Worm (Caenorhabditis elegans) whole organism, late embryonic: ENCODE results near the gene Y47D7A.13.

Experiments used
- F13H6.1 ChIP-seq: sonication (generic microtip); optimal IDR thresholded peaks from 2 replicates; lab custom pipeline; 2016; ENCODE audit warnings: missing genetic modification characterization, missing compliant biosample characterization
- K02D7.2 ChIP-seq: sonication (generic microtip); optimal IDR thresholded peaks from 2 replicates; lab custom pipeline; 2017; ENCODE audit warnings: mild to moderate bottlenecking, missing genetic modification characterization, missing compliant biosample characterization
- K09A11.1 ChIP-seq: sonication (generic microtip); optimal IDR thresholded peaks from 2 replicates; lab custom pipeline; 2017; ENCODE audit warnings: antibody characterized with exemption, mild to moderate bottlenecking, missing genetic modification characterization, missing compliant biosample characterization; ENCODE audit not compliant: insufficient read depth
- ahr-1 ChIP-seq: sonication (generic microtip); optimal IDR thresholded peaks from 2 replicates; lab custom pipeline; 2016; ENCODE audit warnings: missing genetic modification characterization, missing compliant biosample characterization
- ama-1 ChIP-seq: fragments of 150-350 bp; optimal IDR thresholded peaks from 2 replicates; lab custom pipeline; 2014
- ceh-19 ChIP-seq: fragments of 200-800 bp; sonication (Bioruptor generic); optimal IDR thresholded peaks from 2 replicates; lab custom pipeline; 2018; ENCODE audit warnings: mild to moderate bottlenecking, missing genetic modification characterization, missing compliant biosample characterization
- ceh-22 ChIP-seq: sonication (generic microtip); optimal IDR thresholded peaks from 2 replicates; lab custom pipeline; 2017; ENCODE audit warnings: missing biosample characterization, missing genetic modification characterization
- ceh-24 ChIP-seq: sonication (generic microtip); optimal IDR thresholded peaks from 2 replicates; lab custom pipeline; 2016; ENCODE audit warnings: mild to moderate bottlenecking, missing genetic modification characterization, missing compliant biosample characterization
- ceh-45 ChIP-seq: fragments of 200-800 bp; sonication (Bioruptor generic); IDR thresholded peaks from 2 replicates; pipeline ENCODE4 v1.3.6; 2022; ENCODE audit warnings: missing genetic modification reagents, missing genetic modification characterization, missing compliant biosample characterization
- ceh-48 ChIP-seq: sonication (generic microtip); optimal IDR thresholded peaks from 2 replicates; lab custom pipeline; 2016; ENCODE audit warnings: missing genetic modification characterization, inconsistent platforms, missing compliant biosample characterization
- ceh-6 ChIP-seq: fragments of 200-800 bp; sonication (Bioruptor generic); optimal IDR thresholded peaks from 2 replicates; lab custom pipeline; 2018; ENCODE audit warnings: mild to moderate bottlenecking, missing genetic modification characterization, missing compliant biosample characterization
- ceh-9 ChIP-seq: sonication (generic microtip); optimal IDR thresholded peaks from 2 replicates; lab custom pipeline; 2016; ENCODE audit warnings: mild to moderate bottlenecking, missing genetic modification characterization, inconsistent platforms, missing compliant biosample characterization
- che-1 ChIP-seq: sonication (generic microtip); optimal IDR thresholded peaks from 2 replicates; lab custom pipeline; 2016; ENCODE audit warnings: mild to moderate bottlenecking, missing genetic modification characterization, missing compliant biosample characterization
- dmd-4 ChIP-seq: sonication (generic microtip); optimal IDR thresholded peaks from 2 replicates; lab custom pipeline; 2016; ENCODE audit warnings: borderline replicate concordance, missing genetic modification characterization, missing compliant biosample characterization
- dve-1 ChIP-seq: sonication (generic microtip); optimal IDR thresholded peaks from 2 replicates; lab custom pipeline; 2017; ENCODE audit warnings: antibody characterized with exemption, mild to moderate bottlenecking, missing genetic modification characterization, missing compliant biosample characterization
- elt-2 ChIP-seq: sonication (generic microtip); optimal IDR thresholded peaks from 2 replicates; lab custom pipeline; 2016; ENCODE audit warnings: missing genetic modification reagents, missing genetic modification characterization, missing compliant biosample characterization
- elt-4 ChIP-seq: sonication (generic microtip); optimal IDR thresholded peaks from 2 replicates; lab custom pipeline; 2016; ENCODE audit warnings: missing genetic modification characterization, missing compliant biosample characterization
- ets-4 ChIP-seq: sonication (generic microtip); optimal IDR thresholded peaks from 2 replicates; lab custom pipeline; 2016; ENCODE audit warnings: missing genetic modification characterization, missing compliant biosample characterization
- fkh-6 ChIP-seq: sonication (generic microtip); optimal IDR thresholded peaks from 2 replicates; lab custom pipeline; 2016; ENCODE audit warnings: missing genetic modification characterization, missing compliant biosample characterization
- hlh-13 ChIP-seq: fragments of 200-800 bp; sonication (Bioruptor generic); optimal IDR thresholded peaks from 2 replicates; lab custom pipeline; 2018; ENCODE audit warnings: mild to moderate bottlenecking, missing genetic modification characterization, missing compliant biosample characterization
- hlh-15 ChIP-seq: sonication (generic microtip); optimal IDR thresholded peaks from 2 replicates; lab custom pipeline; 2016; ENCODE audit warnings: missing genetic modification characterization, missing compliant biosample characterization
- hlh-30 ChIP-seq: sonication (generic microtip); optimal IDR thresholded peaks from 2 replicates; lab custom pipeline; 2017; ENCODE audit warnings: antibody characterized with exemption, missing genetic modification characterization, missing compliant biosample characterization; ENCODE audit not compliant: insufficient read depth
- hlh-6 ChIP-seq: sonication (generic microtip); optimal IDR thresholded peaks from 2 replicates; lab custom pipeline; 2016; ENCODE audit warnings: missing genotype, missing genetic modification characterization, missing compliant biosample characterization
- hlh-8 ChIP-seq: sonication (generic microtip); optimal IDR thresholded peaks from 2 replicates; lab custom pipeline; 2016; ENCODE audit warnings: missing genotype, missing genetic modification characterization, missing compliant biosample characterization
- lim-6 ChIP-seq: sonication (generic microtip); optimal IDR thresholded peaks from 2 replicates; lab custom pipeline; 2016; ENCODE audit warnings: missing genetic modification characterization, missing compliant biosample characterization
- lin-11 ChIP-seq: fragments of 200-800 bp; sonication (Bioruptor generic); optimal IDR thresholded peaks from 2 replicates; lab custom pipeline; 2018; ENCODE audit warnings: mild to moderate bottlenecking, missing genetic modification characterization, missing compliant biosample characterization
- nhr-11 ChIP-seq: fragments of 150-350 bp; optimal IDR thresholded peaks from 2 replicates; lab custom pipeline; 2014; ENCODE audit warnings: missing biosample characterization, missing genetic modification characterization
- odd-2 ChIP-seq: sonication (generic microtip); optimal IDR thresholded peaks from 2 replicates; lab custom pipeline; 2017; ENCODE audit warnings: antibody characterized with exemption, mild to moderate bottlenecking, missing genetic modification characterization, missing compliant biosample characterization
- pag-3 ChIP-seq: sonication (generic microtip); optimal IDR thresholded peaks from 2 replicates; lab custom pipeline; 2016; ENCODE audit warnings: missing compliant biosample characterization, missing genetic modification characterization, borderline replicate concordance
- pax-1 ChIP-seq: fragments of 150-350 bp; optimal IDR thresholded peaks from 2 replicates; lab custom pipeline; 2014; ENCODE audit warnings: missing biosample characterization, missing genetic modification characterization
- pha-2 ChIP-seq: sonication (generic microtip); optimal IDR thresholded peaks from 2 replicates; lab custom pipeline; 2017; ENCODE audit warnings: mild to moderate bottlenecking, missing genetic modification characterization, missing compliant biosample characterization
- pros-1 ChIP-seq: fragments of 150-350 bp; optimal IDR thresholded peaks from 2 replicates; lab custom pipeline; 2014; ENCODE audit warnings: missing biosample characterization, missing genetic modification reagents, missing genetic modification characterization
- ref-2 ChIP-seq: sonication (generic microtip); optimal IDR thresholded peaks from 2 replicates; lab custom pipeline; 2016; ENCODE audit warnings: missing genetic modification characterization, missing compliant biosample characterization
- rnt-1 ChIP-seq: sonication (generic microtip); optimal IDR thresholded peaks from 2 replicates; lab custom pipeline; 2016; ENCODE audit warnings: missing genetic modification characterization, missing compliant biosample characterization
- sdc-2 ChIP-seq: sonication (generic microtip); optimal IDR thresholded peaks from 2 replicates; lab custom pipeline; 2016; ENCODE audit warnings: missing genotype, missing genetic modification characterization, missing compliant biosample characterization
- sox-2 ChIP-seq: fragments of 200-800 bp; sonication (Bioruptor generic); IDR thresholded peaks from 2 replicates; pipeline ENCODE4 v1.3.6; 2022; ENCODE audit warnings: missing genetic modification reagents, missing genetic modification characterization, missing compliant biosample characterization
- sox-4 ChIP-seq: sonication (generic microtip); optimal IDR thresholded peaks from 2 replicates; lab custom pipeline; 2017; ENCODE audit warnings: mild to moderate bottlenecking, missing genetic modification characterization, inconsistent platforms, missing compliant biosample characterization
- tbx-2 ChIP-seq: sonication (generic microtip); optimal IDR thresholded peaks from 2 replicates; lab custom pipeline; 2016; ENCODE audit warnings: missing genetic modification characterization, missing compliant biosample characterization
- tbx-7 ChIP-seq: sonication (generic microtip); optimal IDR thresholded peaks from 2 replicates; lab custom pipeline; 2016; ENCODE audit warnings: missing genotype, missing genetic modification characterization, missing compliant biosample characterization
- unc-42 ChIP-seq: sonication (generic microtip); optimal IDR thresholded peaks from 2 replicates; lab custom pipeline; 2016; ENCODE audit warnings: missing genotype, missing genetic modification characterization, missing compliant biosample characterization

Gene Y47D7A.13

DNA sequence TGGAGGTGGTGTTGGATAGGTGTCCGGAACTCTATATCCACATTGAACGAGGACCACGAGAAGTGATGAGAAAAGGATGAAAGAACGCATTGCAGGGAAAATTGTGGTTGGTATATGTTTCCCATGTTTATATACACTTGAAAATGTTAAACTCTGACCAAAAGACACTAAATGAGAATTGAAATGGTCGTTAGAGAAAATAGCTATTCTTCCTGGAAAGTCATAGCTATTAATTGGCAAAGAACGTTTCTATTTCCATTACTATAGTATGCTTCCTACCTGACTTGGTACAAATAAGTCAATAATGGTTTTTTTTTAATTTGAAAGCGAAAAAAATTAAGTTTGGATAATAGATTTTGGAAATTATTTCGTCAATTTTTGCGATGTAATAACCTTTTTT, 19.0 kb downstream of the Y47D7A.13 start, which contains the start of gene Y47D7A.18:
Gene Y47D7A.18 (minus strand): TSS at position 101 of the 400 bp plus-strand sequence.
- TF ChIP-seq K09A11.1 (no peak), rnt-1 (no peak), nhr-11 (tag; lab: Kevin White, UChicago) (no peak), dmd-4 (no peak), ceh-19 (no peak), hlh-13 (GFP tag; lab: Kevin White, UChicago) (no peak), pax-1 (tag; lab: Kevin White, UChicago) (no peak), elt-2 (no peak), ceh-45 (GFP tag; lab: Robert Waterston, UW) (no peak), tbx-7 (tag; lab: Kevin White, UChicago) (no peak), F13H6.1 (no peak)

DNA sequence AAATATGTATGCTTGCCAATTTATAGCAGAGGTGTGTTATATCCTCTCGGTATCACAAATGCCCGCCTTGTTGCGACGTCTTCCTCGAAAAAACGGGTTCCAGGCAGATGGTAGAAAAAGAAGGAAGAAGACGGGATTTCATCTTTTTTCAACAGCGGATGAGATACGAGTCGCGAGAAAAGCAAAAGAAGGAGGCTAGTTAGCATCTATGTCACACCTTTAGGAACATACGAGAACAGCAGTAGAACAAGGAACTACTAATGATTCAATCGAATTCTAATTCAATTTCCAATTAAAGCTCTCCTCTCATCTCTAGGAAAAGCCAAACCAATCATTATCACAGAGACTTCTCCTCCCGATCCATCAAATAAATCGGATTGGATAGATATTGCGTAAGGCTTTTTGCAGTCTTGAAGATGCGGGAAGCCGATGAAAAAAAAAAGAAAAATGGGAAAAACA, 21.1 kb downstream of the Y47D7A.13 start, which contains the start of gene grl-5:
Gene grl-5 (minus strand): TSS at position 51 of the 459 bp plus-strand sequence.
- TF ChIP-seq ref-2 (tag; lab: Kevin White, UChicago) = no peak
- TF ChIP-seq ceh-9 (tag; lab: Kevin White, UChicago) = no peak
- TF ChIP-seq K09A11.1 = no peak
- TF ChIP-seq elt-4 (tag; lab: Kevin White, UChicago) = no peak
- no peak for TF ChIP-seq ceh-48 (tag; lab: Kevin White, UChicago)
- TF ChIP-seq hlh-6 (tag; lab: Kevin White, UChicago) = no peak
- TF ChIP-seq ets-4 (tag; lab: Kevin White, UChicago) = no peak
- TF ChIP-seq tbx-2 = no peak
- no peak for TF ChIP-seq K02D7.2 (tag; lab: Kevin White, UChicago)
- no peak for TF ChIP-seq hlh-8 (tag; lab: Kevin White, UChicago)
- TF ChIP-seq hlh-15 (tag; lab: Kevin White, UChicago) = no peak
- no peak for TF ChIP-seq sox-2
- TF ChIP-seq sox-4 (tag; lab: Kevin White, UChicago) = no peak
- no peak for TF ChIP-seq odd-2 (tag; lab: Kevin White, UChicago)
- TF ChIP-seq che-1 (tag; lab: Kevin White, UChicago) = no peak

DNA sequence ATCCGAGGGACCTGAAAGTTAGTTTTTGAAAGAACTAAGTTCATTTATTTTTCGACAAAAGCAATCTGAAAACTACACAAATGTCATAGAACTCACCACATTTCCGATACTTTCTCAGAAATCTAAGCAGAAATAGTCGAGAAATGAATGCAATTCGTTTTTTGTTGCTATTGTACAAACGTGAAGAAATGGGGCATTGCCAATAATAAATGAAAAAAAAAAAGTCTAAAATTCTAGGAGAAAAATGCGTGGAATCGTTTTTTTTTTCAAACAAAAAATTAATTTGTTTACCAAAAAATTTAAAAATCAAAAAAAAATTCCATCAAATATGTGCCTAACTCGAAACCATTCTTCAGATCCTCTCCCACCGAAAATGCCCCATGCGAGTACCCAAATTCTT, 24.0 kb downstream of the Y47D7A.13 start, which contains the start of gene Y47D7A.17:
Gene Y47D7A.17 (minus strand): TSS at position 101 of the 400 bp plus-strand sequence.
- TF ChIP-seq lim-6 (tag; lab: Kevin White, UChicago) = no peak
- TF ChIP-seq ceh-24 (tag; lab: Kevin White, UChicago) = no peak
- no peak for TF ChIP-seq ama-1 (lab: Kevin White, UChicago)
- no peak for TF ChIP-seq fkh-6
- TF ChIP-seq hlh-8 (tag; lab: Kevin White, UChicago) = no peak
- no peak for TF ChIP-seq ceh-45 (GFP tag; lab: Robert Waterston, UW)
- TF ChIP-seq unc-42 = no peak
- no peak for TF ChIP-seq K02D7.2 (tag; lab: Kevin White, UChicago)
- no peak for TF ChIP-seq hlh-30 (tag; lab: Kevin White, UChicago)
- TF ChIP-seq pha-2 (tag; lab: Kevin White, UChicago) = no peak
- TF ChIP-seq pros-1 (tag; lab: Kevin White, UChicago) = no peak
- no peak for TF ChIP-seq dve-1
- no peak for TF ChIP-seq nhr-11 (tag; lab: Kevin White, UChicago)
- no peak for TF ChIP-seq ceh-6 (GFP tag; lab: Kevin White, UChicago)
- no peak for TF ChIP-seq rnt-1
- no peak for TF ChIP-seq lin-11 (tag; lab: Kevin White, UChicago)
- no peak for TF ChIP-seq pag-3 (tag; lab: Kevin White, UChicago)

ce11 chrV:4410643-4411042, 25.1 kb downstream of the Y47D7A.13 start, which contains the start of gene Y47D7A.3:
Y47D7A.3 (plus strand) TSS chrV:4410943.
- TF ChIP-seq pha-2 (tag; lab: Kevin White, UChicago) (no peak), tbx-2 (no peak), pax-1 (tag; lab: Kevin White, UChicago) (no peak), unc-42 (no peak), lim-6 (tag; lab: Kevin White, UChicago) (no peak), sdc-2 (tag; lab: Kevin White, UChicago) (no peak), ahr-1 (tag; lab: Kevin White, UChicago) (no peak), fkh-6 (no peak), ceh-22 (no peak)
